Fruit fly (Drosophila melanogaster): Measurements from ENCODE around the gene knk.
A peak's percentile ranks its signal among the peaks of the same experiment; 100 is the strongest.

knk gene

DNA sequence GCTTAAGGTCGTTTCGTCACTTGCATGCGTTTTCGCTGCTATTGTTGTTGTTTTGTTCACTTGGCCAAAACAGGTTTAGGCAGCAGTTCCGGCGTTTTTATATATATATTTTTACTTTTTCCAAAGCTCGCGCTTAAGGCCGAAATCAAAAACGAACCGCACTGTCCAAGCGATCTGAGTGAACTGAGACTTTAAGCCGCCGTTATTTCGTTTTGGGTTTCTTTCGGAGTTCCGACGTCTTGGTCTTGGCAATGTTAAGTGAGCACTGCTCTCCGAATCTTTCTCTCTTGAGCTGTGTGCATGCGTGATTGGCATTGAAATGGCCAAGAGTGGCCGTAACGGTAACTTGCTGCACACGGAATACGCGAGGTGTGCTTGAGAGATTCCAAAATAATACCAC is at the start of gene knk (continued):
- TF ChIP-seq CG2678 (tag; optimal IDR thresholded peaks at IDR 0.05) (no peak), BEAF-32 (GFP tag; optimal IDR thresholded peaks at IDR 0.05) (no peak), Adf1 (GFP tag; IDR thresholded peaks at IDR 0.05) (no peak), CG14710 (tag; optimal IDR thresholded peaks at IDR 0.05) (no peak), h (optimal IDR thresholded peaks at IDR 0.05) (no peak), nom (GFP tag; optimal IDR thresholded peaks at IDR 0.05) (peak; percentile 53), Hmr (GFP tag; optimal IDR thresholded peaks at IDR 0.05) (no peak), CG4424 (GFP tag; optimal IDR thresholded peaks at IDR 0.05) (no peak), CG11723 (GFP tag; optimal IDR thresholded peaks at IDR 0.05) (no peak), dati (GFP tag; IDR thresholded peaks at IDR 0.05) (no peak), CG18476 (GFP tag; optimal IDR thresholded peaks at IDR 0.05) (peak; percentile 73), hkb (optimal IDR thresholded peaks at IDR 0.05) (peak; percentile 49), hkb (GFP tag; IDR thresholded peaks at IDR 0.05) (peak; percentile 38; the same call in 1 of the 2 replicates), Mes4 (GFP tag; optimal IDR thresholded peaks at IDR 0.05) (no peak), CrebB (tag; optimal IDR thresholded peaks at IDR 0.05) (no peak), CG2712 (tag; optimal IDR thresholded peaks at IDR 0.05) (peak; percentile 25), disco-r (GFP tag; optimal IDR thresholded peaks at IDR 0.05) (no peak), Hr78 (GFP tag; optimal IDR thresholded peaks at IDR 0.05) (no peak), ken (GFP tag; IDR thresholded peaks at IDR 0.05) (no peak), ara (GFP tag; IDR thresholded peaks at IDR 0.05) (0 out of 2 replicates have a peak, but pooled peaks have one; percentile 24), CG30431 (GFP tag; optimal IDR thresholded peaks at IDR 0.05) (no peak), Oaz (GFP tag; IDR thresholded peaks at IDR 0.05) (no peak), bab2 (GFP tag; optimal IDR thresholded peaks at IDR 0.05) (no peak), CG6813 (GFP tag; optimal IDR thresholded peaks at IDR 0.05) (no peak), CG11695 (GFP tag; IDR thresholded peaks at IDR 0.05) (no peak), CG3995 (GFP tag; optimal IDR thresholded peaks at IDR 0.05) (no peak), CG4328 (GFP tag; optimal IDR thresholded peaks at IDR 0.05) (no peak), lilli (GFP tag; optimal IDR thresholded peaks at IDR 0.05) (no peak)

DNA sequence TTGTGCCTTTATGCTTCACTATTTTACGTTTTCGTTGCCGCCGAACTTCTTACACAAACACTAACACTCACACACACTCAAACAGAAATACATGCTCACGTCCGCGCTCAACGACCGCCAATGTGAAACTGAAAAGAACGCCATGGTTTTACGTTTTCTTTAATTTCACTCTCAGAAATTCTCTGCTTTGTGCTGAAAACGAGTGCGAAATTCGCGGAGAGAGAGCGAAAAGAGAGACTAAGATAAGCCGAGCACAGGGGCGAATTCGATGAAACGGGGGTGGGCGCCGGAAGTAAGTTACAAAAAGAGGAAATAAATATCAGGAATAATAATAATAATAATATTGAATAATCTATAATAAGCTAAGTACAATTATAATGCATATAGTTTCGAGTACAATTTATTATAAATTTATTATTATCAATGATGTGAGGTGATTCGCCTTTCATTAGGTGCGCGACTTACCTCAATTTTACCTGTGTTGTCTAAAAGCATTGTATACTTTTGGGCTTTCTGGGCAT is 45.0 kb upstream of the knk start, which contains the start of gene Best1:
Gene Best1 (minus strand): TSS at position 132 of the 521 bp plus-strand sequence.
- TF ChIP-seq HmgD (GFP tag; optimal IDR thresholded peaks at IDR 0.05) (peak; percentile 51), vnd (GFP tag; IDR thresholded peaks at IDR 0.05; ENCODE audit: partially characterized antibody) (no peak), Aef1 (GFP tag; IDR thresholded peaks at IDR 0.05) (peak; percentile 84), Awh (GFP tag; IDR thresholded peaks at IDR 0.05) (peak; percentile 87), CG9817 (tag; optimal IDR thresholded peaks at IDR 0.05) (peak; percentile 91), crc (GFP tag; optimal IDR thresholded peaks at IDR 0.05) (peak; percentile 0), ato (GFP tag; IDR thresholded peaks at IDR 0.05; ENCODE audit: partially characterized antibody) (peak; percentile 54; the same call in 1 of the 2 replicates), CG6683 (GFP tag; optimal IDR thresholded peaks at IDR 0.05) (peak; percentile 85), CG2199 (GFP tag; IDR thresholded peaks at IDR 0.05) (peak; percentile 92; the same call in 2 of the 3 replicates), CG3163 (GFP tag; optimal IDR thresholded peaks at IDR 0.05) (peak; percentile 21), CG18262 (tag; optimal IDR thresholded peaks at IDR 0.05) (peak; percentile 93), amos (GFP tag; IDR thresholded peaks at IDR 0.05; ENCODE audit: partially characterized antibody) (peak; percentile 84), Xbp1 (GFP tag; optimal IDR thresholded peaks at IDR 0.05) (peak; percentile 92), dm (GFP tag; optimal IDR thresholded peaks at IDR 0.05) (peak; percentile 33), usp (GFP tag; optimal IDR thresholded peaks at IDR 0.05) (no peak), CG34422 (GFP tag; IDR thresholded peaks at IDR 0.05) (peak; percentile 93), NFAT (GFP tag; IDR thresholded peaks at IDR 0.05) (peak; percentile 97), tio (GFP tag; optimal IDR thresholded peaks at IDR 0.05) (peak; percentile 62), Lhr (GFP tag; optimal IDR thresholded peaks at IDR 0.05) (peak; percentile 67), fd96Cb (tag; optimal IDR thresholded peaks at IDR 0.05) (peak; percentile 91), CG31388 (GFP tag; optimal IDR thresholded peaks at IDR 0.05) (peak; percentile 82), CG6854 (GFP tag; optimal IDR thresholded peaks at IDR 0.05) (peak; percentile 90), nau (GFP tag; optimal IDR thresholded peaks at IDR 0.05) (peak; percentile 72), CG13296 (GFP tag; optimal IDR thresholded peaks at IDR 0.05) (peak; percentile 93)

All from whole organism, embryonic.